Fruit fly (Drosophila melanogaster): ENCODE data around the gene CG8475.

The CG8475 gene

DNA sequence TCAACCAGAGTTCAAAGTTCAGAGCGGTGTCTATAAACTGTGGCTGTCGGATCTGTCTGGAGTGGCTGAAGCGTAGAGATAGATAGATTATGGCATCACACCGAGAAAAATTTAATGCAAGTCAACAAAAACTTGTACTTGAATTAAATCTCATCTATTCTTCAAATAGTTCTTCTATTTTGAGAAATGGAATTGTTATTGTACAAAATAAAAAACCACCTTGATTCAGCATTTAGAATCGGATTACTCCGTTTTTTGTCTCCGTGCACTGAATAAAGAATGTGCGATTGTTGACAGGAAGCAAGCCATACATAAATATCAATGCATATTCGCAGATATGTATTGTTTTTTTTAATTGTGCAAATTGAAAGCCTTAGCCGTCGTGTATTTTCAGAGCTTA lies 32.9 kb upstream of the CG8475 start (continued):
- no peak for TF ChIP-seq CG11398 (GFP tag; optimal IDR thresholded peaks at IDR 0.05)
- no peak for TF ChIP-seq ftz-f1 (GFP tag; optimal IDR thresholded peaks at IDR 0.05)
- TF ChIP-seq CG7963 (GFP tag; IDR thresholded peaks at IDR 0.05; ENCODE audit: partially characterized antibody) = no peak
- peak; percentile 64 for TF ChIP-seq Ptx1 (GFP tag; IDR thresholded peaks at IDR 0.05)
- TF ChIP-seq CG4360 (GFP tag; IDR thresholded peaks at IDR 0.05) = no peak
- no peak for TF ChIP-seq chm (GFP tag; IDR thresholded peaks at IDR 0.05)
- no peak for TF ChIP-seq gcm (GFP tag; optimal IDR thresholded peaks at IDR 0.05)
- no peak for TF ChIP-seq CG12769 (tag; optimal IDR thresholded peaks at IDR 0.05)
- no peak for TF ChIP-seq luna (GFP tag; optimal IDR thresholded peaks at IDR 0.05)
- no peak for TF ChIP-seq cas (GFP tag; IDR thresholded peaks at IDR 0.05)
- no peak for TF ChIP-seq al (GFP tag; IDR thresholded peaks at IDR 0.05)
- TF ChIP-seq run (tag; optimal IDR thresholded peaks at IDR 0.05) = no peak
- TF ChIP-seq CG11723 (GFP tag; optimal IDR thresholded peaks at IDR 0.05) = no peak
- TF ChIP-seq nmo (GFP tag; optimal IDR thresholded peaks at IDR 0.05) = peak; percentile 32
- no peak for TF ChIP-seq Vsx1 (GFP tag; optimal IDR thresholded peaks at IDR 0.05)
- TF ChIP-seq CG11696 (GFP tag; IDR thresholded peaks at IDR 0.05) = no peak
- TF ChIP-seq CG17328 (GFP tag; IDR thresholded peaks at IDR 0.05) = peak; percentile 62; the same call in 1 of the 2 replicates
- TF ChIP-seq kni (GFP tag; optimal IDR thresholded peaks at IDR 0.05) = no peak
- TF ChIP-seq Nf-YA (GFP tag; IDR thresholded peaks at IDR 0.05) = no peak
- no peak for TF ChIP-seq CG14965 (GFP tag; optimal IDR thresholded peaks at IDR 0.05; ENCODE audit: borderline replicate concordance)
- TF ChIP-seq CG12744 (GFP tag; optimal IDR thresholded peaks at IDR 0.05) = no peak
- TF ChIP-seq Side (GFP tag; optimal IDR thresholded peaks at IDR 0.05) = no peak
- no peak for TF ChIP-seq CG10267 (tag; optimal IDR thresholded peaks at IDR 0.05)
- TF ChIP-seq emc (GFP tag; optimal IDR thresholded peaks at IDR 0.05) = no peak
- TF ChIP-seq Dbx (GFP tag; IDR thresholded peaks at IDR 0.05) = 0 out of 3 replicates have a peak, but pooled peaks have one; percentile 20
- peak; percentile 25; the same call in 1 of the 2 replicates for TF ChIP-seq sisA (GFP tag; IDR thresholded peaks at IDR 0.05)
- TF ChIP-seq Mes4 (GFP tag; optimal IDR thresholded peaks at IDR 0.05) = no peak
- no peak for TF ChIP-seq dmrt99B (tag; optimal IDR thresholded peaks at IDR 0.05)
- TF ChIP-seq CG17612 (GFP tag; IDR thresholded peaks at IDR 0.05) = no peak
- TF ChIP-seq CG1647 (GFP tag; optimal IDR thresholded peaks at IDR 0.05) = no peak
- no peak for TF ChIP-seq crp (GFP tag; optimal IDR thresholded peaks at IDR 0.05)
- TF ChIP-seq cg (GFP tag; optimal IDR thresholded peaks at IDR 0.05) = no peak
- no peak for TF ChIP-seq h (optimal IDR thresholded peaks at IDR 0.05)
- no peak for TF ChIP-seq CG33213 (GFP tag; optimal IDR thresholded peaks at IDR 0.05)
- TF ChIP-seq CG8388 (GFP tag; optimal IDR thresholded peaks at IDR 0.05) = peak; percentile 7
- TF ChIP-seq CG12071 (GFP tag; optimal IDR thresholded peaks at IDR 0.05) = no peak
- no peak for TF ChIP-seq Stat92E (GFP tag; optimal IDR thresholded peaks at IDR 0.05)
- no peak for TF ChIP-seq kah (GFP tag; optimal IDR thresholded peaks at IDR 0.05)
- TF ChIP-seq nom (GFP tag; optimal IDR thresholded peaks at IDR 0.05) = peak; percentile 11
- no peak for TF ChIP-seq CG31388 (GFP tag; optimal IDR thresholded peaks at IDR 0.05)
- no peak for TF ChIP-seq ranshi (GFP tag; IDR thresholded peaks at IDR 0.05)
- TF ChIP-seq Trl (optimal IDR thresholded peaks at IDR 0.05) = no peak
- no peak for TF ChIP-seq Trl (GFP tag; optimal IDR thresholded peaks at IDR 0.05)
- TF ChIP-seq CG3995 (GFP tag; optimal IDR thresholded peaks at IDR 0.05) = no peak
- TF ChIP-seq twi (tag; optimal IDR thresholded peaks at IDR 0.05) = no peak
- no peak for TF ChIP-seq CG18476 (GFP tag; optimal IDR thresholded peaks at IDR 0.05)
- TF ChIP-seq CG2678 (tag; optimal IDR thresholded peaks at IDR 0.05) = no peak
- no peak for TF ChIP-seq Adf1 (GFP tag; IDR thresholded peaks at IDR 0.05)
- TF ChIP-seq zf30C (GFP tag; optimal IDR thresholded peaks at IDR 0.05) = no peak
- no peak for TF ChIP-seq Kr (GFP tag; optimal IDR thresholded peaks at IDR 0.05)
- TF ChIP-seq Xrp1 (GFP tag; IDR thresholded peaks at IDR 0.05) = peak; percentile 71; the same call in 1 of the 2 replicates
- TF ChIP-seq CG4854 (GFP tag; optimal IDR thresholded peaks at IDR 0.05) = no peak
